Fruit fly (Drosophila melanogaster) whole organism, embryonic: ENCODE measurements around the gene CG31102.

Experiments used
- Ada2b ChIP-seq: fragments of 200-800 bp; sonication (Bioruptor generic); IDR thresholded peaks from 2 replicates; pipeline ENCODE4 v1.3.6; 2022; ENCODE audit warnings: missing biosample characterization, missing genetic modification characterization
- Atf6 ChIP-seq: fragments of 200-800 bp; sonication (Bioruptor generic); IDR thresholded peaks from 2 replicates; pipeline ENCODE4 v1.3.6; 2022; ENCODE audit warnings: missing biosample characterization, missing genetic modification characterization
- Awh ChIP-seq: fragments of 200-800 bp; sonication (Bioruptor generic); IDR thresholded peaks from 2 replicates; pipeline ENCODE4, ENCODE4 v1.3.6; 2022; ENCODE audit warnings: missing biosample characterization, missing genetic modification characterization
- BEAF-32 ChIP-seq: fragments of 200-800 bp; sonication (Bioruptor generic); optimal IDR thresholded peaks from 3 replicates; lab custom pipeline; 2017; ENCODE audit warnings: missing biosample characterization, missing genetic modification characterization, mild to moderate bottlenecking, moderate library complexity, missing genetic modification reagents
- Bteb2 ChIP-seq: fragments of 200-800 bp; sonication (Bioruptor generic); optimal IDR thresholded peaks from 2 replicates; lab custom pipeline; 2016; ENCODE audit warnings: missing biosample characterization, missing genetic modification characterization
- C15 ChIP-seq: fragments of 200-800 bp; sonication (Bioruptor generic); IDR thresholded peaks from 3 replicates; pipeline ENCODE4 v1.3.6; 2022; ENCODE audit warnings: missing biosample characterization, missing genetic modification characterization
- CG10431 ChIP-seq: fragments of 200-800 bp; sonication (Bioruptor generic); optimal IDR thresholded peaks from 3 replicates; lab custom pipeline; 2018; ENCODE audit warnings: missing biosample characterization, mild to moderate bottlenecking, missing genetic modification characterization
- CG11247 ChIP-seq: fragments of 200-800 bp; sonication (Bioruptor generic); IDR thresholded peaks from 2 replicates; pipeline ENCODE4 v1.3.6; 2022; ENCODE audit warnings: missing biosample characterization, missing genetic modification characterization
- CG11696 ChIP-seq: fragments of 200-800 bp; sonication (Bioruptor generic); IDR thresholded peaks from 2 replicates; pipeline ENCODE4 v1.3.6; 2022; ENCODE audit warnings: missing biosample characterization, missing genetic modification characterization
- CG13287 ChIP-seq: fragments of 200-800 bp; sonication (Bioruptor generic); IDR thresholded peaks from 2 replicates; pipeline ENCODE4 v1.3.6; 2022; ENCODE audit warnings: missing biosample characterization, missing genetic modification characterization; ENCODE audit not compliant: partially characterized antibody
- CG13296 ChIP-seq: fragments of 200-800 bp; sonication (Bioruptor generic); optimal IDR thresholded peaks from 3 replicates; lab custom pipeline; 2018; ENCODE audit warnings: missing biosample characterization, mild to moderate bottlenecking, missing genetic modification characterization
- CG15514 ChIP-seq: fragments of 200-800 bp; sonication (Bioruptor generic); optimal IDR thresholded peaks from 3 replicates; lab custom pipeline; 2017; ENCODE audit warnings: missing biosample characterization, missing genetic modification characterization, mild to moderate bottlenecking, moderate library complexity, missing genetic modification reagents
- CG18476 ChIP-seq: fragments of 200-800 bp; sonication (Bioruptor generic); optimal IDR thresholded peaks from 2 replicates; lab custom pipeline; 2016; ENCODE audit warnings: missing biosample characterization, mild to moderate bottlenecking, missing genetic modification characterization
- CG2116 ChIP-seq: fragments of 200-800 bp; sonication (Bioruptor generic); optimal IDR thresholded peaks from 3 replicates; lab custom pipeline; 2018; ENCODE audit warnings: missing biosample characterization, mild to moderate bottlenecking, missing genetic modification characterization
- CG2712 ChIP-seq: fragments of 200-800 bp; optimal IDR thresholded peaks from 3 replicates; lab custom pipeline; 2019; ENCODE audit warnings: missing biosample characterization, mild to moderate bottlenecking, missing genetic modification characterization, moderate library complexity
- CG32772 ChIP-seq: fragments of 200-800 bp; sonication (Bioruptor generic); IDR thresholded peaks from 2 replicates; pipeline ENCODE4 v1.3.6; 2022; ENCODE audit warnings: missing biosample characterization, missing genetic modification characterization
- CG34376 ChIP-seq: fragments of 200-800 bp; sonication (Bioruptor generic); optimal IDR thresholded peaks from 2 replicates; lab custom pipeline; 2018; ENCODE audit warnings: missing biosample characterization, mild to moderate bottlenecking, missing genetic modification characterization
- CG4360 ChIP-seq: fragments of 200-800 bp; sonication (Bioruptor generic); IDR thresholded peaks from 2 replicates; pipeline ENCODE4 v1.3.6; 2022; ENCODE audit warnings: missing biosample characterization, missing genetic modification characterization
- CG6254 ChIP-seq: fragments of 200-800 bp; sonication (Bioruptor generic); optimal IDR thresholded peaks from 3 replicates; lab custom pipeline; 2017; ENCODE audit warnings: mild to moderate bottlenecking, missing biosample characterization, missing genetic modification reagents, missing genetic modification characterization
- CG6272 ChIP-seq: fragments of 200-800 bp; sonication (Bioruptor generic); IDR thresholded peaks from 2 replicates; pipeline ENCODE4 v1.3.6; 2022; ENCODE audit warnings: missing biosample characterization, missing genetic modification characterization
- CG6654 ChIP-seq: fragments of 200-800 bp; sonication (Bioruptor generic); optimal IDR thresholded peaks from 2 replicates; lab custom pipeline; 2017; ENCODE audit warnings: missing biosample characterization, mild to moderate bottlenecking, missing genetic modification characterization
- CG6765 ChIP-seq: fragments of 200-800 bp; sonication (Bioruptor generic); optimal IDR thresholded peaks from 3 replicates; lab custom pipeline; 2017; ENCODE audit warnings: missing biosample characterization, mild to moderate bottlenecking, missing genetic modification characterization
- CG8388 ChIP-seq: fragments of 200-800 bp; sonication (Bioruptor generic); optimal IDR thresholded peaks from 2 replicates; lab custom pipeline; 2019; ENCODE audit warnings: missing biosample characterization, mild to moderate bottlenecking, missing genetic modification characterization, moderate library complexity
- CTCF ChIP-seq: fragments of 200-800 bp; sonication (Bioruptor generic); optimal IDR thresholded peaks from 2 replicates; lab custom pipeline; 2017; ENCODE audit warnings: missing biosample characterization, mild to moderate bottlenecking, missing genetic modification characterization, moderate library complexity
- CrebB ChIP-seq: fragments of 200-800 bp; sonication (Bioruptor generic); optimal IDR thresholded peaks from 3 replicates; lab custom pipeline; 2018; ENCODE audit warnings: missing biosample characterization, mild to moderate bottlenecking, missing genetic modification characterization
- Doc3 ChIP-seq: fragments of 200-800 bp; sonication (Bioruptor generic); IDR thresholded peaks from 3 replicates; pipeline ENCODE4 v1.3.6; 2022; ENCODE audit warnings: missing biosample characterization, missing genetic modification characterization; ENCODE audit not compliant: partially characterized antibody
- ERR ChIP-seq: fragments of 200-800 bp; sonication (Bioruptor generic); optimal IDR thresholded peaks from 2 replicates; lab custom pipeline; 2016; ENCODE audit warnings: missing biosample characterization, missing genetic modification characterization
- Elba2 ChIP-seq: fragments of 200-800 bp; sonication (Bioruptor generic); optimal IDR thresholded peaks from 3 replicates; lab custom pipeline; 2016; ENCODE audit warnings: missing biosample characterization, missing genetic modification characterization
- H2.0 ChIP-seq: fragments of 200-800 bp; sonication (Bioruptor generic); IDR thresholded peaks from 2 replicates; pipeline ENCODE4 v1.3.6; 2022; ENCODE audit warnings: missing biosample characterization, missing genetic modification characterization
- HLH3B ChIP-seq: fragments of 200-800 bp; sonication (Bioruptor generic); IDR thresholded peaks from 2 replicates; pipeline ENCODE4 v1.3.6; 2022; ENCODE audit warnings: missing biosample characterization, missing genetic modification characterization
- Hand ChIP-seq: fragments of 200-800 bp; sonication (Bioruptor generic); optimal IDR thresholded peaks from 2 replicates; lab custom pipeline; 2017; ENCODE audit warnings: mild to moderate bottlenecking, missing biosample characterization, missing genetic modification reagents, missing genetic modification characterization
- HmgD ChIP-seq: fragments of 200-800 bp; sonication (Bioruptor generic); optimal IDR thresholded peaks from 3 replicates; lab custom pipeline; 2016; ENCODE audit warnings: missing biosample characterization, missing genetic modification characterization
- Hsf ChIP-seq: fragments of 200-800 bp; sonication (Bioruptor generic); optimal IDR thresholded peaks from 3 replicates; lab custom pipeline; 2016; ENCODE audit warnings: missing biosample characterization, missing genetic modification characterization
- Max ChIP-seq: fragments of 200-800 bp; sonication (Bioruptor generic); optimal IDR thresholded peaks from 2 replicates; lab custom pipeline; 2016; ENCODE audit warnings: missing biosample characterization, mild to moderate bottlenecking, missing genetic modification characterization
- Med ChIP-seq: fragments of 200-800 bp; sonication (Bioruptor generic); peaks from one replicate; lab custom pipeline; 2016; ENCODE audit warnings: missing biosample characterization, missing genetic modification characterization, mild to moderate bottlenecking, inconsistent platforms, moderate library complexity
- Meics ChIP-seq: fragments of 200-800 bp; sonication (Bioruptor generic); optimal IDR thresholded peaks from 2 replicates; lab custom pipeline; 2017; ENCODE audit warnings: missing biosample characterization, mild to moderate bottlenecking, missing genetic modification characterization
- Mes4 ChIP-seq: fragments of 200-800 bp; sonication (Bioruptor generic); optimal IDR thresholded peaks from 2 replicates; lab custom pipeline; 2016; ENCODE audit warnings: missing biosample characterization, missing genetic modification characterization
- Myb ChIP-seq: fragments of 200-800 bp; sonication (Bioruptor generic); optimal IDR thresholded peaks from 2 replicates; lab custom pipeline; 2016; ENCODE audit warnings: missing biosample characterization, missing genetic modification characterization
- PHDP ChIP-seq: fragments of 200-800 bp; sonication (Bioruptor generic); optimal IDR thresholded peaks from 3 replicates; lab custom pipeline; 2018; ENCODE audit warnings: missing biosample characterization, mild to moderate bottlenecking, missing genetic modification characterization, moderate library complexity
- Side ChIP-seq: fragments of 200-800 bp; sonication (Bioruptor generic); optimal IDR thresholded peaks from 2 replicates; lab custom pipeline; 2016; ENCODE audit warnings: missing biosample characterization, missing genetic modification characterization
- Ssrp ChIP-seq: fragments of 200-800 bp; sonication (Bioruptor generic); optimal IDR thresholded peaks from 2 replicates; lab custom pipeline; 2018; ENCODE audit warnings: missing biosample characterization, mild to moderate bottlenecking, missing genetic modification characterization, moderate library complexity
- Tbp ChIP-seq: fragments of >200 bp; optimal IDR thresholded peaks from 2 replicates; lab custom pipeline; 2018; ENCODE audit warnings: missing biosample characterization, missing genetic modification characterization
- cwo ChIP-seq: fragments of 200-800 bp; sonication (Bioruptor generic); optimal IDR thresholded peaks from 3 replicates; lab custom pipeline; 2017; ENCODE audit warnings: missing biosample characterization, missing genetic modification characterization, mild to moderate bottlenecking, moderate library complexity, missing genetic modification reagents
- fru ChIP-seq: fragments of >200 bp; optimal IDR thresholded peaks from 2 replicates; lab custom pipeline; 2017
- h ChIP-seq: fragments of >200 bp; optimal IDR thresholded peaks from 2 replicates; lab custom pipeline; 2017
- hbn ChIP-seq: fragments of 200-800 bp; sonication (Bioruptor generic); IDR thresholded peaks from 2 replicates; pipeline ENCODE4 v1.3.6; 2022; ENCODE audit warnings: missing biosample characterization, missing genetic modification characterization; ENCODE audit not compliant: partially characterized antibody
- hth ChIP-seq: fragments of >200 bp; optimal IDR thresholded peaks from 2 replicates; lab custom pipeline; 2017; ENCODE audit warnings: inconsistent platforms
- ind ChIP-seq: fragments of 200-800 bp; sonication (Bioruptor generic); optimal IDR thresholded peaks from 3 replicates; lab custom pipeline; 2016; ENCODE audit warnings: missing biosample characterization, missing genetic modification characterization
- mam ChIP-seq: fragments of 200-800 bp; sonication (Bioruptor generic); optimal IDR thresholded peaks from 3 replicates; lab custom pipeline; 2016; ENCODE audit warnings: missing biosample characterization, missing genetic modification characterization
- nmo ChIP-seq: fragments of 200-800 bp; sonication (Bioruptor generic); optimal IDR thresholded peaks from 2 replicates; lab custom pipeline; 2018; ENCODE audit warnings: missing biosample characterization, mild to moderate bottlenecking, missing genetic modification characterization, moderate library complexity
- sim ChIP-seq: fragments of 200-800 bp; sonication (Bioruptor generic); IDR thresholded peaks from 2 replicates; pipeline ENCODE4 v1.3.6; 2022; ENCODE audit warnings: missing biosample characterization, missing genetic modification characterization
- vnd ChIP-seq: fragments of 200-800 bp; sonication (Bioruptor generic); IDR thresholded peaks from 3 replicates; pipeline ENCODE4 v1.3.6; 2022; ENCODE audit warnings: missing biosample characterization, missing genetic modification characterization; ENCODE audit not compliant: partially characterized antibody
- zfh1 ChIP-seq: fragments of 200-800 bp; sonication (Bioruptor generic); IDR thresholded peaks from 3 replicates; pipeline ENCODE4 v1.3.6; 2022; ENCODE audit warnings: missing biosample characterization, missing genetic modification characterization

Gene CG31102

DNA sequence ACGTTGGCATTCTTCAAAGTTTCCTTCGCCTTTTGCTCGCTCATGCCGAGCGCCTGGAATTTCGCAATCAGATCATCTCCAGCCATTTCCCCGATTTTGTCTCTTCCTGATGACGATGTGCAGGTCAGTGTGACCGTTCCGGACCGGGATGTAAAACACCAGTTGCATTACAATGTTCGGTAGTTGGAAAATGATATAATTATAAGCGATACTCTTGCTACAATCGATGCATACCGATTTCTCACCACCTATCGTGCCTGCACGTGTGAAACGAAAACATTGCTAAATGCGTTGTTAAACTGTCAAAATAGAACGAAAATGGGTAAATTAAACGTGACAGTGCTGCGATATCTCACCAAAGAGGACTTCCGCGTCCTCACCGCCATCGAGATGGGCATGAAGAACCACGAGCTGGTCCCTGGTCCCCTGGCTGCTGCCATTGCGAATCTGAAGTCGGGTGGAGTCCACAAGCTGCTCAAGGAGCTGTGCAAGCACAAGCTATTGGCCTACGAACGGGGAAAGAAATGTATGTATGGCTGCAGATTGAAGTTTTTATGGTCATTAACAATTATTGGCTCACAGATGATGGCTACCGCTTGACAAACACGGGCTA lies 29.7 kb downstream of the CG31102 start, which contains the start of the genes GlnRS and RIOK2 (continued):
- peak; percentile 92 for TF ChIP-seq Doc3
- TF ChIP-seq ERR (GFP tag; lab: Kevin White, UChicago), result peak; percentile 35
- peak; percentile 10 for TF ChIP-seq CTCF (GFP tag; lab: Kevin White, UChicago)
- peak; percentile 50 for TF ChIP-seq HmgD
- TF ChIP-seq CrebB (tag; lab: Kevin White, UChicago), result peak; percentile 11
- no peak for TF ChIP-seq Atf6
- TF ChIP-seq Bteb2 (GFP tag; lab: Kevin White, UChicago), result no peak
- no peak for TF ChIP-seq CG11696 (GFP tag; lab: Robert Waterston, UW)
- no peak for TF ChIP-seq Meics
- no peak for TF ChIP-seq PHDP (tag; lab: Kevin White, UChicago)
- peak; percentile 34 for TF ChIP-seq Side
- TF ChIP-seq Ada2b (GFP tag; lab: Robert Waterston, UW), result no peak
- TF ChIP-seq vnd, result peak; percentile 92
- no peak for TF ChIP-seq Mes4
- TF ChIP-seq fru (lab: Kevin White, UChicago), result no peak
- TF ChIP-seq CG2712, result peak; percentile 48
- TF ChIP-seq CG6254 (GFP tag; lab: Kevin White, UChicago), result no peak
- peak; percentile 96 for TF ChIP-seq cwo (GFP tag; lab: Kevin White, UChicago)
- TF ChIP-seq Myb (GFP tag; lab: Kevin White, UChicago), result peak; percentile 60
- TF ChIP-seq CG2116 (GFP tag; lab: Kevin White, UChicago), result peak; percentile 85
- no peak for TF ChIP-seq CG10431 (GFP tag; lab: Kevin White, UChicago)
- TF ChIP-seq Tbp (GFP tag; lab: Kevin White, UChicago), result peak; percentile 12
- TF ChIP-seq ind (GFP tag; lab: Kevin White, UChicago), result no peak
- TF ChIP-seq CG6654 (GFP tag; lab: Kevin White, UChicago), result no peak
- no peak for TF ChIP-seq CG32772 (GFP tag; lab: Robert Waterston, UW)
- TF ChIP-seq Hand, result no peak
- no peak for TF ChIP-seq CG11247
- no peak for TF ChIP-seq Awh
- TF ChIP-seq HLH3B (GFP tag; lab: Robert Waterston, UW), result no peak
- peak; percentile 78 for TF ChIP-seq Med (GFP tag; lab: Kevin White, UChicago)
- no peak for TF ChIP-seq CG34376 (GFP tag; lab: Kevin White, UChicago)
- no peak for TF ChIP-seq Ssrp (tag; lab: Kevin White, UChicago)
- TF ChIP-seq CG15514, result peak; percentile 83
- no peak for TF ChIP-seq hth (lab: Kevin White, UChicago)
- TF ChIP-seq Max, result peak; percentile 97
- no peak for TF ChIP-seq h (lab: Kevin White, UChicago)
- TF ChIP-seq nmo, result peak; percentile 71
- TF ChIP-seq sim (GFP tag; lab: Robert Waterston, UW), result no peak
- TF ChIP-seq C15 (GFP tag; lab: Robert Waterston, UW), result no peak
- TF ChIP-seq Hsf (GFP tag; lab: Kevin White, UChicago), result peak; percentile 35
- peak; percentile 99 for TF ChIP-seq CG13287 (GFP tag; lab: Robert Waterston, UW)
- peak; percentile 97 for TF ChIP-seq hbn (GFP tag; lab: Robert Waterston, UW)
- TF ChIP-seq Elba2 (GFP tag; lab: Kevin White, UChicago), result no peak
- TF ChIP-seq H2.0 (GFP tag; lab: Robert Waterston, UW), result no peak
- no peak for TF ChIP-seq mam
- TF ChIP-seq CG13296 (GFP tag; lab: Kevin White, UChicago), result no peak
- no peak for TF ChIP-seq zfh1 (GFP tag; lab: Robert Waterston, UW)
- no peak for TF ChIP-seq CG6272
- TF ChIP-seq CG6765, result no peak
- no peak for TF ChIP-seq CG4360
- peak; percentile 97 for TF ChIP-seq BEAF-32 (GFP tag; lab: Kevin White, UChicago)
- TF ChIP-seq CG8388 (GFP tag; lab: Kevin White, UChicago), result no peak
- no peak for TF ChIP-seq CG18476
